Fruit fly (Drosophila melanogaster): ENCODE results near the gene CG12093.

Gene CG12093

dm6 chr3L:2805956-2806527 is 32.2 kb upstream of the CG12093 start (continued):
- TF ChIP-seq CG33213 (GFP tag; optimal IDR thresholded peaks at IDR 0.05) (peak; percentile 29), CG12744 (GFP tag; optimal IDR thresholded peaks at IDR 0.05) (no peak), CG17802 (tag; optimal IDR thresholded peaks at IDR 0.05) (peak; percentile 40), fru (optimal IDR thresholded peaks at IDR 0.05) (no peak), CG17912 (GFP tag; optimal IDR thresholded peaks at IDR 0.05) (no peak), CG3163 (GFP tag; optimal IDR thresholded peaks at IDR 0.05) (no peak), Dip2 (GFP tag; IDR thresholded peaks at IDR 0.05) (no peak), prd (optimal IDR thresholded peaks at IDR 0.05) (no peak), prd (GFP tag; IDR thresholded peaks at IDR 0.05) (peak; percentile 94), HHEX (GFP tag; optimal IDR thresholded peaks at IDR 0.05) (peak; percentile 76), CG16863 (GFP tag; optimal IDR thresholded peaks at IDR 0.05) (no peak), CG4404 (GFP tag; IDR thresholded peaks at IDR 0.05) (peak; percentile 75), CG42726 (GFP tag; IDR thresholded peaks at IDR 0.05; ENCODE audit: partially characterized antibody) (no peak), nmo (GFP tag; optimal IDR thresholded peaks at IDR 0.05) (peak; percentile 34), lmd (GFP tag; IDR thresholded peaks at IDR 0.05) (peak; percentile 92), CG6765 (GFP tag; optimal IDR thresholded peaks at IDR 0.05) (peak; percentile 47), CG10209 (GFP tag; optimal IDR thresholded peaks at IDR 0.05) (peak; percentile 49), schlank (tag; optimal IDR thresholded peaks at IDR 0.05) (no peak), lbe (GFP tag; optimal IDR thresholded peaks at IDR 0.05) (peak; percentile 53), Side (GFP tag; optimal IDR thresholded peaks at IDR 0.05) (peak; percentile 50), fd102C (GFP tag; optimal IDR thresholded peaks at IDR 0.05) (no peak), ftz-f1 (GFP tag; optimal IDR thresholded peaks at IDR 0.05) (no peak), zfh2 (GFP tag; optimal IDR thresholded peaks at IDR 0.05) (no peak), tap (tag; optimal IDR thresholded peaks at IDR 0.05) (peak; percentile 62), CG7786 (GFP tag; optimal IDR thresholded peaks at IDR 0.05) (no peak), CG13123 (GFP tag; optimal IDR thresholded peaks at IDR 0.05) (no peak), tio (GFP tag; optimal IDR thresholded peaks at IDR 0.05) (peak; percentile 19), Atf6 (GFP tag; IDR thresholded peaks at IDR 0.05) (peak; percentile 62; the same call in 1 of the 2 replicates), CG43689 (GFP tag; IDR thresholded peaks at IDR 0.05) (0 out of 2 replicates have a peak, but pooled peaks have one; percentile 45), sima (GFP tag; optimal IDR thresholded peaks at IDR 0.05) (no peak), disco-r (GFP tag; optimal IDR thresholded peaks at IDR 0.05) (no peak), Hmr (GFP tag; optimal IDR thresholded peaks at IDR 0.05) (peak; percentile 52), E2f2 (GFP tag; IDR thresholded peaks at IDR 0.05) (peak; percentile 41; the same call in 1 of the 2 replicates), Gug (GFP tag; IDR thresholded peaks at IDR 0.05) (peak; percentile 91), gt (GFP tag; IDR thresholded peaks at IDR 0.05) (peak; percentile 73), fd96Cb (tag; optimal IDR thresholded peaks at IDR 0.05) (peak; percentile 74), nom (GFP tag; optimal IDR thresholded peaks at IDR 0.05) (peak; percentile 35), Ets65A (GFP tag) (peak; percentile 93), tx (GFP tag; optimal IDR thresholded peaks at IDR 0.05) (no peak), CG15514 (GFP tag; optimal IDR thresholded peaks at IDR 0.05) (peak; percentile 50), D (optimal IDR thresholded peaks at IDR 0.05) (no peak), D (GFP tag; optimal IDR thresholded peaks at IDR 0.05) (peak; percentile 58), oc (tag; optimal IDR thresholded peaks at IDR 0.05) (peak; percentile 33), CG11398 (GFP tag; optimal IDR thresholded peaks at IDR 0.05) (no peak), CG32767 (GFP tag; IDR thresholded peaks at IDR 0.05) (0 out of 2 replicates have a peak, but pooled peaks have one; percentile 21), CG17361 (GFP tag; IDR thresholded peaks at IDR 0.05) (peak; percentile 82), MBD-R2 (GFP tag; IDR thresholded peaks at IDR 0.05) (peak; percentile 61), sob (GFP tag; IDR thresholded peaks at IDR 0.05) (peak; percentile 89), CG3407 (GFP tag; optimal IDR thresholded peaks at IDR 0.05) (peak; percentile 12), CG31388 (GFP tag; optimal IDR thresholded peaks at IDR 0.05) (peak; percentile 6), slp2 (GFP tag; optimal IDR thresholded peaks at IDR 0.05) (peak; percentile 36), CG8765 (GFP tag; IDR thresholded peaks at IDR 0.05) (peak; percentile 68; the same call in 1 of the 2 replicates)
